Fruit fly (Drosophila melanogaster): ENCODE measurements around the gene CG42780.

Gene CG42780

dm6 chrX:7333858-7334800 lies 2.1 kb upstream of the CG42780 start (continued):
- no peak for TF ChIP-seq CG10267 (tag; optimal IDR thresholded peaks at IDR 0.05)
- peak; percentile 81 for TF ChIP-seq CG9932 (GFP tag; IDR thresholded peaks at IDR 0.05)
- peak; percentile 71 for TF ChIP-seq nom (GFP tag; optimal IDR thresholded peaks at IDR 0.05)
- no peak for TF ChIP-seq CG8388 (GFP tag; optimal IDR thresholded peaks at IDR 0.05)
- no peak for TF ChIP-seq luna (GFP tag; optimal IDR thresholded peaks at IDR 0.05)
- no peak for TF ChIP-seq CG9876 (GFP tag; optimal IDR thresholded peaks at IDR 0.05)
- no peak for TF ChIP-seq sc (optimal IDR thresholded peaks at IDR 0.05)
- no peak for TF ChIP-seq sc (GFP tag; optimal IDR thresholded peaks at IDR 0.05)
- no peak for TF ChIP-seq Dad (GFP tag; optimal IDR thresholded peaks at IDR 0.05)
- no peak for TF ChIP-seq gsb (GFP tag; IDR thresholded peaks at IDR 0.05)
- no peak for TF ChIP-seq mld (GFP tag; IDR thresholded peaks at IDR 0.05; ENCODE audit: partially characterized antibody)
- peak in 1 of 2 experiments; percentile 34 for TF ChIP-seq bsh (GFP tag; optimal IDR thresholded peaks at IDR 0.05)
- TF ChIP-seq CG6272 (GFP tag; IDR thresholded peaks at IDR 0.05) = no peak
- TF ChIP-seq corto (GFP tag; optimal IDR thresholded peaks at IDR 0.05) = no peak
- peak; percentile 90 for TF ChIP-seq CG2120 (GFP tag; optimal IDR thresholded peaks at IDR 0.05)
- TF ChIP-seq HHEX (GFP tag; optimal IDR thresholded peaks at IDR 0.05) = no peak
- TF ChIP-seq CG14860 (GFP tag; IDR thresholded peaks at IDR 0.05; ENCODE audit: partially characterized antibody) = no peak
- TF ChIP-seq Abd-B (GFP tag; optimal IDR thresholded peaks at IDR 0.05) = no peak
- no peak for TF ChIP-seq ttk (GFP tag; IDR thresholded peaks at IDR 0.05)
- no peak; the same call in 1 of the 2 replicates for TF ChIP-seq wdn (GFP tag; IDR thresholded peaks at IDR 0.05)
- TF ChIP-seq CG9727 (GFP tag; optimal IDR thresholded peaks at IDR 0.05) = peak; percentile 53
- no peak for TF ChIP-seq gfzf (GFP tag; optimal IDR thresholded peaks at IDR 0.05)
- no peak for TF ChIP-seq fd96Cb (tag; optimal IDR thresholded peaks at IDR 0.05)
- no peak for TF ChIP-seq CG8765 (GFP tag; IDR thresholded peaks at IDR 0.05)
- no peak for TF ChIP-seq NC2β (GFP tag; optimal IDR thresholded peaks at IDR 0.05)
- no peak for TF ChIP-seq CG3838 (GFP tag; optimal IDR thresholded peaks at IDR 0.05)
- TF ChIP-seq CTCF (GFP tag; optimal IDR thresholded peaks at IDR 0.05) = no peak
- no peak for TF ChIP-seq grau (tag; optimal IDR thresholded peaks at IDR 0.05)
- no peak for TF ChIP-seq sens-2 (GFP tag; IDR thresholded peaks at IDR 0.05)
- no peak for TF ChIP-seq knrl (GFP tag; IDR thresholded peaks at IDR 0.05; ENCODE audit: partially characterized antibody)
- peak; percentile 69; the same call in 2 of the 4 replicates for TF ChIP-seq chinmo (GFP tag; IDR thresholded peaks at IDR 0.05; ENCODE audit: partially characterized antibody)
- no peak for TF ChIP-seq B-H2 (GFP tag; optimal IDR thresholded peaks at IDR 0.05)
- TF ChIP-seq CG7928 (GFP tag; optimal IDR thresholded peaks at IDR 0.05) = no peak
- no peak for TF ChIP-seq usp (GFP tag; optimal IDR thresholded peaks at IDR 0.05)
- TF ChIP-seq CG17802 (tag; optimal IDR thresholded peaks at IDR 0.05) = no peak
- peak; percentile 66 for TF ChIP-seq Rfx (GFP tag; IDR thresholded peaks at IDR 0.05)
- no peak for TF ChIP-seq TFAM (GFP tag; optimal IDR thresholded peaks at IDR 0.05)
- TF ChIP-seq CG10321 (GFP tag; IDR thresholded peaks at IDR 0.05) = no peak
- TF ChIP-seq Kr (GFP tag; optimal IDR thresholded peaks at IDR 0.05) = peak; percentile 59
- no peak for TF ChIP-seq az2 (GFP tag; optimal IDR thresholded peaks at IDR 0.05)
- no peak for TF ChIP-seq pb (GFP tag; optimal IDR thresholded peaks at IDR 0.05)
- TF ChIP-seq nerfin-2 (GFP tag; IDR thresholded peaks at IDR 0.05; ENCODE audit: partially characterized antibody) = no peak
- no peak for TF ChIP-seq stwl (tag; optimal IDR thresholded peaks at IDR 0.05)
- no peak for TF ChIP-seq CG2202 (tag; optimal IDR thresholded peaks at IDR 0.05)
- peak; percentile 72 for TF ChIP-seq Bteb2 (GFP tag; optimal IDR thresholded peaks at IDR 0.05)
- TF ChIP-seq Asciz (GFP tag; optimal IDR thresholded peaks at IDR 0.05) = no peak
- TF ChIP-seq hkb (optimal IDR thresholded peaks at IDR 0.05) = no peak
- no peak for TF ChIP-seq hkb (GFP tag; IDR thresholded peaks at IDR 0.05)
- no peak for TF ChIP-seq Hr78 (GFP tag; optimal IDR thresholded peaks at IDR 0.05)
- TF ChIP-seq H15 (GFP tag; IDR thresholded peaks at IDR 0.05) = no peak
